Worm (Caenorhabditis elegans) whole organism, L1 larva: Measurements from ENCODE around the gene apy-1.

Experiments used
- C16A3.4 ChIP-seq: fragments of 150-350 bp; optimal IDR thresholded peaks from 2 replicates; lab custom pipeline; 2014; ENCODE audit warnings: missing biosample characterization, missing genetic modification characterization
- aha-1 ChIP-seq: fragments of 150-350 bp; optimal IDR thresholded peaks from 2 replicates; lab custom pipeline; 2014; ENCODE audit warnings: missing biosample characterization, missing genetic modification characterization
- aly-2 ChIP-seq: fragments of 150-350 bp; optimal IDR thresholded peaks from 2 replicates; lab custom pipeline; 2014; ENCODE audit warnings: missing biosample characterization, missing genetic modification characterization
- ama-1 ChIP-seq: fragments of 150-350 bp; optimal IDR thresholded peaks from 2 replicates; lab custom pipeline; 2014
- blmp-1 ChIP-seq: fragments of 150-350 bp; optimal IDR thresholded peaks from 2 replicates; lab custom pipeline; 2014; ENCODE audit warnings: missing biosample characterization, missing genetic modification characterization
- ceh-63 ChIP-seq: fragments of 200-800 bp; sonication (Bioruptor generic); optimal IDR thresholded peaks from 2 replicates; lab custom pipeline; 2018; ENCODE audit warnings: mild to moderate bottlenecking, missing genetic modification characterization, missing compliant biosample characterization
- ceh-88 ChIP-seq: fragments of 200-800 bp; sonication (Bioruptor generic); IDR thresholded peaks from 2 replicates; pipeline ENCODE4 v1.3.6; 2022; ENCODE audit warnings: missing genetic modification characterization, missing compliant biosample characterization
- ceh-90 ChIP-seq: sonication (generic microtip); optimal IDR thresholded peaks from 2 replicates; lab custom pipeline; 2016; ENCODE audit warnings: missing genetic modification characterization, missing compliant biosample characterization
- dpl-1 ChIP-seq, 3 experiments: fragments of 150-350 bp in 2 of 3; sonication (generic microtip) in 1 of 3; optimal IDR thresholded peaks; 2 replicates each; lab custom pipeline; 2014 to 2017; ENCODE audit warnings: missing biosample characterization in 3 of 3, missing genetic modification characterization in 3 of 3, missing genetic modification reagents in 3 of 3
- dsc-1 ChIP-seq: sonication (generic microtip); optimal IDR thresholded peaks from 2 replicates; lab custom pipeline; 2016; ENCODE audit warnings: mild to moderate bottlenecking, missing genetic modification characterization, missing compliant biosample characterization
- efl-1 ChIP-seq, 4 experiments: fragments of 150-350 bp; optimal IDR thresholded peaks in 3 of 4; peaks in 1 of 4; 1 replicate in 1 of 4; 2 replicates in 3 of 4; lab custom pipeline; 2014; ENCODE audit warnings: missing biosample characterization in 2 of 4, missing genetic modification characterization in 2 of 4, missing genetic modification reagents in 2 of 4
- efl-3 ChIP-seq: fragments of 200-800 bp; sonication (Bioruptor generic); optimal IDR thresholded peaks from 2 replicates; lab custom pipeline; 2018; ENCODE audit warnings: mild to moderate bottlenecking, missing genetic modification characterization, missing compliant biosample characterization
- egl-27 ChIP-seq, 2 experiments: fragments of 150-350 bp in 1 of 2; sonication (generic microtip); optimal IDR thresholded peaks; 3 replicates each; lab custom pipeline; 2017 to 2018; ENCODE audit warnings: missing biosample characterization in 2 of 2, missing genetic modification characterization in 2 of 2, missing genetic modification reagents in 2 of 2
- elt-2 ChIP-seq: sonication (generic microtip); optimal IDR thresholded peaks from 2 replicates; lab custom pipeline; 2016; ENCODE audit warnings: missing genetic modification characterization, mild to moderate bottlenecking, inconsistent platforms, missing compliant biosample characterization, missing genetic modification reagents
- fkh-10 ChIP-seq: sonication (generic microtip); optimal IDR thresholded peaks from 2 replicates; lab custom pipeline; 2017; ENCODE audit warnings: missing biosample characterization, missing genetic modification reagents, missing genetic modification characterization
- fkh-4 ChIP-seq: sonication (generic microtip); optimal IDR thresholded peaks from 2 replicates; lab custom pipeline; 2016; ENCODE audit warnings: missing compliant biosample characterization, missing genetic modification characterization, borderline replicate concordance
- fkh-8 ChIP-seq: sonication (generic microtip); optimal IDR thresholded peaks from 2 replicates; lab custom pipeline; 2016; ENCODE audit warnings: mild to moderate bottlenecking, missing genetic modification characterization, missing compliant biosample characterization
- fos-1 ChIP-seq: fragments of 150-350 bp; optimal IDR thresholded peaks from 2 replicates; lab custom pipeline; 2014; ENCODE audit warnings: missing biosample characterization, missing genetic modification characterization
- hlh-17 ChIP-seq: fragments of 200-800 bp; sonication (Bioruptor generic); optimal IDR thresholded peaks from 2 replicates; lab custom pipeline; 2018; ENCODE audit warnings: missing genetic modification characterization, mild to moderate bottlenecking, missing compliant biosample characterization, moderate library complexity, borderline replicate concordance
- hpl-2 ChIP-seq: fragments of 150-350 bp; optimal IDR thresholded peaks from 2 replicates; lab custom pipeline; 2014; ENCODE audit warnings: missing biosample characterization, missing genetic modification reagents, missing genetic modification characterization
- irx-1 ChIP-seq: sonication (generic microtip); optimal IDR thresholded peaks from 2 replicates; lab custom pipeline; 2016; ENCODE audit warnings: missing genetic modification characterization, missing compliant biosample characterization
- isw-1 ChIP-seq: fragments of 200-800 bp; sonication (Bioruptor generic); IDR thresholded peaks from 2 replicates; pipeline ENCODE4 v1.3.6; 2022; ENCODE audit warnings: missing genetic modification characterization, missing compliant biosample characterization
- lin-13 ChIP-seq: fragments of 150-350 bp; optimal IDR thresholded peaks from 2 replicates; lab custom pipeline; 2014; ENCODE audit warnings: missing biosample characterization, missing genetic modification reagents, missing genetic modification characterization
- lin-15B ChIP-seq: fragments of 150-350 bp; sonication (generic microtip); optimal IDR thresholded peaks from 3 replicates; lab custom pipeline; 2014; ENCODE audit warnings: missing biosample characterization, missing genetic modification characterization
- lin-35 ChIP-seq, 2 experiments: fragments of 150-350 bp; optimal IDR thresholded peaks; 2 replicates each; lab custom pipeline; 2014; ENCODE audit warnings: missing biosample characterization in 2 of 2, missing genetic modification characterization in 2 of 2, missing genetic modification reagents in 2 of 2
- lir-3 ChIP-seq: sonication (generic microtip); optimal IDR thresholded peaks from 2 replicates; lab custom pipeline; 2016; ENCODE audit warnings: mild to moderate bottlenecking, missing genetic modification characterization, moderate library complexity, missing compliant biosample characterization; ENCODE audit not compliant: poor library complexity
- lsy-2 ChIP-seq, 2 experiments: fragments of 150-350 bp; optimal IDR thresholded peaks; 2 replicates each; lab custom pipeline; 2014; ENCODE audit warnings: missing biosample characterization in 2 of 2, missing genetic modification characterization in 2 of 2
- mdl-1 ChIP-seq, 2 experiments: fragments of 150-350 bp; optimal IDR thresholded peaks; 2 replicates each; lab custom pipeline; 2014 to 2017; ENCODE audit warnings: missing biosample characterization in 2 of 2, missing genetic modification characterization in 2 of 2, inconsistent platforms in 1 of 2
- mep-1 ChIP-seq: fragments of 150-350 bp; optimal IDR thresholded peaks from 2 replicates; lab custom pipeline; 2014; ENCODE audit warnings: missing biosample characterization, missing genetic modification characterization
- nhr-11 ChIP-seq: fragments of 150-350 bp; optimal IDR thresholded peaks from 2 replicates; lab custom pipeline; 2014; ENCODE audit warnings: missing biosample characterization, missing genetic modification characterization
- nhr-12 ChIP-seq: sonication (generic microtip); optimal IDR thresholded peaks from 2 replicates; lab custom pipeline; 2017; ENCODE audit warnings: missing biosample characterization, missing genetic modification characterization
- nhr-19 ChIP-seq: fragments of 200-800 bp; sonication (Bioruptor generic); conservative IDR thresholded peaks from 2 replicates; pipeline ENCODE4 v1.3.6; 2022; ENCODE audit warnings: missing genetic modification characterization, missing compliant biosample characterization
- nhr-20 ChIP-seq: sonication (generic microtip); optimal IDR thresholded peaks from 2 replicates; lab custom pipeline; 2016; ENCODE audit warnings: mild to moderate bottlenecking, missing genetic modification characterization, missing compliant biosample characterization
- nhr-237 ChIP-seq: fragments of 150-350 bp; optimal IDR thresholded peaks from 2 replicates; lab custom pipeline; 2014; ENCODE audit warnings: missing biosample characterization, missing genetic modification characterization
- nhr-28 ChIP-seq: fragments of 150-350 bp; optimal IDR thresholded peaks from 2 replicates; lab custom pipeline; 2014; ENCODE audit warnings: missing biosample characterization, missing genetic modification characterization
- nhr-77 ChIP-seq: fragments of 150-350 bp; optimal IDR thresholded peaks from 2 replicates; lab custom pipeline; 2014; ENCODE audit warnings: missing biosample characterization, missing genetic modification characterization
- nhr-85 ChIP-seq: sonication (generic microtip); peaks from one replicate; lab custom pipeline; 2016; ENCODE audit warnings: missing genetic modification characterization, inconsistent platforms, missing compliant biosample characterization
- nhr-90 ChIP-seq: sonication (generic microtip); optimal IDR thresholded peaks from 2 replicates; lab custom pipeline; 2016; ENCODE audit warnings: mild to moderate bottlenecking, missing genetic modification characterization, missing compliant biosample characterization; ENCODE audit not compliant: poor library complexity
- pag-3 ChIP-seq: sonication (generic microtip); optimal IDR thresholded peaks from 2 replicates; lab custom pipeline; 2017; ENCODE audit warnings: missing genetic modification characterization, mild to moderate bottlenecking, missing compliant biosample characterization, antibody characterized with exemption, borderline replicate concordance; ENCODE audit not compliant: insufficient read depth
- pax-3 ChIP-seq: fragments of 200-800 bp; sonication (Bioruptor generic); optimal IDR thresholded peaks from 2 replicates; lab custom pipeline; 2018; ENCODE audit warnings: mild to moderate bottlenecking, missing genetic modification characterization, moderate library complexity, missing compliant biosample characterization
- pqm-1 ChIP-seq: sonication (generic microtip); optimal IDR thresholded peaks from 3 replicates; lab custom pipeline; 2017; ENCODE audit warnings: missing biosample characterization, missing genetic modification characterization
- skn-1 ChIP-seq: fragments of 150-350 bp; optimal IDR thresholded peaks from 2 replicates; lab custom pipeline; 2014; ENCODE audit warnings: missing biosample characterization, missing genetic modification characterization
- snpc-4 ChIP-seq: fragments of 150-350 bp; optimal IDR thresholded peaks from 2 replicates; lab custom pipeline; 2014; ENCODE audit warnings: missing biosample characterization, missing genetic modification characterization
- sptf-1 ChIP-seq: fragments of 150-350 bp; optimal IDR thresholded peaks from 2 replicates; lab custom pipeline; 2014; ENCODE audit warnings: missing biosample characterization, missing genetic modification characterization
- sup-37 ChIP-seq: fragments of 200-800 bp; sonication (Bioruptor generic); optimal IDR thresholded peaks from 2 replicates; lab custom pipeline; 2018; ENCODE audit warnings: mild to moderate bottlenecking, missing genetic modification characterization, missing compliant biosample characterization
- swsn-7 ChIP-seq: sonication (generic microtip); optimal IDR thresholded peaks from 2 replicates; lab custom pipeline; 2016; ENCODE audit warnings: missing genetic modification characterization, missing compliant biosample characterization
- tlp-1 ChIP-seq: fragments of 150-350 bp; optimal IDR thresholded peaks from 2 replicates; lab custom pipeline; 2014; ENCODE audit warnings: missing biosample characterization, missing genetic modification characterization
- unc-130 ChIP-seq: fragments of 150-350 bp; optimal IDR thresholded peaks from 2 replicates; lab custom pipeline; 2017; ENCODE audit warnings: missing biosample characterization, missing genetic modification characterization, inconsistent platforms
- unc-62 ChIP-seq: fragments of 150-350 bp; optimal IDR thresholded peaks from 2 replicates; lab custom pipeline; 2014; ENCODE audit warnings: missing biosample characterization, missing genetic modification reagents, missing genetic modification characterization
- unc-86 ChIP-seq: sonication (generic microtip); optimal IDR thresholded peaks from 2 replicates; lab custom pipeline; 2016; ENCODE audit warnings: missing genetic modification characterization, missing compliant biosample characterization
- xbp-1 ChIP-seq: sonication (generic microtip); optimal IDR thresholded peaks from 2 replicates; lab custom pipeline; 2016; ENCODE audit warnings: missing genetic modification characterization, missing compliant biosample characterization
- zag-1 ChIP-seq: fragments of 150-350 bp; optimal IDR thresholded peaks from 2 replicates; lab custom pipeline; 2014; ENCODE audit warnings: missing biosample characterization, missing genetic modification characterization
- zip-4 ChIP-seq: fragments of 200-800 bp; sonication (Bioruptor generic); optimal IDR thresholded peaks from 2 replicates; lab custom pipeline; 2018; ENCODE audit warnings: mild to moderate bottlenecking, missing genetic modification characterization, moderate library complexity, missing compliant biosample characterization
- ztf-11 ChIP-seq, 2 experiments: sonication (generic microtip); optimal IDR thresholded peaks; 2 replicates each; lab custom pipeline; 2016 to 2017; ENCODE audit warnings: missing genetic modification characterization in 2 of 2, missing biosample characterization in 1 of 2, missing compliant biosample characterization in 1 of 2

The apy-1 gene

ce11 chrX:7583930-7584329 lies 14.4 kb upstream of the apy-1 start (continued):
- no peak for TF ChIP-seq sup-37 (GFP tag; lab: Kevin White, UChicago)
- no peak for TF ChIP-seq ceh-88
- TF ChIP-seq pax-3, result no peak
- no peak for TF ChIP-seq hpl-2 (GFP tag; lab: Kevin White, UChicago)
- no peak for TF ChIP-seq nhr-11 (tag; lab: Kevin White, UChicago)
- no peak for TF ChIP-seq tlp-1
- TF ChIP-seq lsy-2 (tag; optimal IDR thresholded peaks at IDR 0.05; lab: Kevin White, UChicago), result peak in 1 of 2 experiments; percentile 5
- no peak for TF ChIP-seq nhr-237 (tag; lab: Kevin White, UChicago)
- TF ChIP-seq dpl-1 (GFP tag; optimal IDR thresholded peaks at IDR 0.05; lab: Kevin White, UChicago), result no peak
- TF ChIP-seq skn-1 (tag; lab: Kevin White, UChicago), result no peak
- TF ChIP-seq nhr-20 (tag; lab: Kevin White, UChicago), result peak; percentile 53
- TF ChIP-seq efl-1 (optimal IDR thresholded peaks at IDR 0.05; lab: Kevin White, UChicago), result no peak
- TF ChIP-seq efl-1 (GFP tag; optimal IDR thresholded peaks at IDR 0.05 in 1 of 2; lab: Kevin White, UChicago), result no peak
- no peak for TF ChIP-seq efl-3 (GFP tag; lab: Kevin White, UChicago)
- no peak for TF ChIP-seq ceh-63 (GFP tag; lab: Kevin White, UChicago)
- TF ChIP-seq zag-1 (tag; lab: Kevin White, UChicago), result no peak
- no peak for TF ChIP-seq nhr-77 (tag; lab: Kevin White, UChicago)
- no peak for TF ChIP-seq ceh-90
- no peak for TF ChIP-seq elt-2 (tag; lab: Kevin White, UChicago)
- TF ChIP-seq hlh-17 (GFP tag; lab: Kevin White, UChicago), result no peak
- no peak for TF ChIP-seq nhr-28 (tag; lab: Kevin White, UChicago)
- TF ChIP-seq nhr-19 (GFP tag; lab: Robert Waterston, UW), result no peak; the same call in 1 of the 2 replicates
- TF ChIP-seq unc-62 (GFP tag; lab: Kevin White, UChicago), result no peak
- no peak for TF ChIP-seq unc-86 (tag; lab: Kevin White, UChicago)
- TF ChIP-seq lin-35 (GFP tag; optimal IDR thresholded peaks at IDR 0.05; lab: Kevin White, UChicago), result peak in 1 of 2 experiments; percentile 8
- peak; percentile 29 for TF ChIP-seq nhr-90 (tag; lab: Kevin White, UChicago)
- no peak for TF ChIP-seq fkh-10 (GFP tag; lab: Kevin White, UChicago)
- TF ChIP-seq lin-15B (tag; lab: Kevin White, UChicago), result no peak
- TF ChIP-seq swsn-7, result no peak
- no peak for TF ChIP-seq aly-2
- TF ChIP-seq fkh-8, result no peak
- TF ChIP-seq pqm-1, result no peak
- no peak for TF ChIP-seq mep-1 (tag; lab: Kevin White, UChicago)
- TF ChIP-seq egl-27 (tag; optimal IDR thresholded peaks at IDR 0.05; lab: Kevin White, UChicago), result no peak
- TF ChIP-seq aha-1 (tag; lab: Kevin White, UChicago), result no peak
- TF ChIP-seq ama-1 (lab: Kevin White, UChicago), result no peak
- no peak for TF ChIP-seq dsc-1 (tag; lab: Kevin White, UChicago)
- TF ChIP-seq unc-130, result peak; percentile 78
- no peak for TF ChIP-seq lin-13 (GFP tag; lab: Kevin White, UChicago)
- TF ChIP-seq sptf-1 (tag; lab: Kevin White, UChicago), result no peak
- no peak for TF ChIP-seq zip-4 (GFP tag; lab: Kevin White, UChicago)
- TF ChIP-seq nhr-12 (tag; lab: Kevin White, UChicago), result no peak
- TF ChIP-seq lir-3 (tag; lab: Kevin White, UChicago), result no peak
- no peak for TF ChIP-seq xbp-1 (tag; lab: Kevin White, UChicago)
- TF ChIP-seq irx-1 (tag; lab: Kevin White, UChicago), result no peak
- no peak for TF ChIP-seq mdl-1 (tag; optimal IDR thresholded peaks at IDR 0.05; lab: Kevin White, UChicago)
- no peak for TF ChIP-seq pag-3 (tag; lab: Kevin White, UChicago)
- TF ChIP-seq fos-1 (tag; lab: Kevin White, UChicago), result no peak
- no peak for TF ChIP-seq fkh-4 (tag; lab: Kevin White, UChicago)
- no peak for TF ChIP-seq isw-1
- TF ChIP-seq blmp-1 (tag; lab: Kevin White, UChicago), result peak; percentile 59
- no peak for TF ChIP-seq C16A3.4
- TF ChIP-seq snpc-4 (tag; lab: Kevin White, UChicago), result no peak
- TF ChIP-seq nhr-85 (tag; lab: Kevin White, UChicago), result peak; percentile 80
- TF ChIP-seq ztf-11 (tag; optimal IDR thresholded peaks at IDR 0.05; lab: Kevin White, UChicago), result no peak
